Worm (Caenorhabditis elegans) whole organism, L1 larva: ENCODE measurements around the gene msp-3.

Source experiments
- Y116A8C.19 ChIP-seq: sonication (generic microtip); optimal IDR thresholded peaks from 2 replicates; lab custom pipeline; 2016; ENCODE audit warnings: missing compliant biosample characterization, missing genetic modification characterization, borderline replicate concordance
- aha-1 ChIP-seq: fragments of 150-350 bp; optimal IDR thresholded peaks from 2 replicates; lab custom pipeline; 2014; ENCODE audit warnings: missing biosample characterization, missing genetic modification characterization
- aly-2 ChIP-seq: fragments of 150-350 bp; optimal IDR thresholded peaks from 2 replicates; lab custom pipeline; 2014; ENCODE audit warnings: missing biosample characterization, missing genetic modification characterization
- egl-27 ChIP-seq, 2 experiments: fragments of 150-350 bp in 1 of 2; sonication (generic microtip); optimal IDR thresholded peaks; 3 replicates each; lab custom pipeline; 2017 to 2018; ENCODE audit warnings: missing biosample characterization in 2 of 2, missing genetic modification characterization in 2 of 2, missing genetic modification reagents in 2 of 2
- elt-2 ChIP-seq: sonication (generic microtip); optimal IDR thresholded peaks from 2 replicates; lab custom pipeline; 2016; ENCODE audit warnings: missing genetic modification characterization, mild to moderate bottlenecking, inconsistent platforms, missing compliant biosample characterization, missing genetic modification reagents
- fkh-10 ChIP-seq: sonication (generic microtip); optimal IDR thresholded peaks from 2 replicates; lab custom pipeline; 2017; ENCODE audit warnings: missing biosample characterization, missing genetic modification reagents, missing genetic modification characterization
- lin-13 ChIP-seq: fragments of 150-350 bp; optimal IDR thresholded peaks from 2 replicates; lab custom pipeline; 2014; ENCODE audit warnings: missing biosample characterization, missing genetic modification reagents, missing genetic modification characterization
- lin-39 ChIP-seq: fragments of 150-350 bp; optimal IDR thresholded peaks from 2 replicates; lab custom pipeline; 2014; ENCODE audit warnings: missing biosample characterization, missing genetic modification reagents, missing genetic modification characterization
- mep-1 ChIP-seq: fragments of 150-350 bp; optimal IDR thresholded peaks from 2 replicates; lab custom pipeline; 2014; ENCODE audit warnings: missing biosample characterization, missing genetic modification characterization
- skn-1 ChIP-seq: fragments of 150-350 bp; optimal IDR thresholded peaks from 2 replicates; lab custom pipeline; 2014; ENCODE audit warnings: missing biosample characterization, missing genetic modification characterization
- snpc-4 ChIP-seq: fragments of 150-350 bp; optimal IDR thresholded peaks from 2 replicates; lab custom pipeline; 2014; ENCODE audit warnings: missing biosample characterization, missing genetic modification characterization
- sptf-1 ChIP-seq: fragments of 150-350 bp; optimal IDR thresholded peaks from 2 replicates; lab custom pipeline; 2014; ENCODE audit warnings: missing biosample characterization, missing genetic modification characterization
- unc-62 ChIP-seq: fragments of 150-350 bp; optimal IDR thresholded peaks from 2 replicates; lab custom pipeline; 2014; ENCODE audit warnings: missing biosample characterization, missing genetic modification reagents, missing genetic modification characterization
- ztf-11 ChIP-seq, 2 experiments: sonication (generic microtip); optimal IDR thresholded peaks; 2 replicates each; lab custom pipeline; 2016 to 2017; ENCODE audit warnings: missing genetic modification characterization in 2 of 2, missing biosample characterization in 1 of 2, missing compliant biosample characterization in 1 of 2

DNA sequence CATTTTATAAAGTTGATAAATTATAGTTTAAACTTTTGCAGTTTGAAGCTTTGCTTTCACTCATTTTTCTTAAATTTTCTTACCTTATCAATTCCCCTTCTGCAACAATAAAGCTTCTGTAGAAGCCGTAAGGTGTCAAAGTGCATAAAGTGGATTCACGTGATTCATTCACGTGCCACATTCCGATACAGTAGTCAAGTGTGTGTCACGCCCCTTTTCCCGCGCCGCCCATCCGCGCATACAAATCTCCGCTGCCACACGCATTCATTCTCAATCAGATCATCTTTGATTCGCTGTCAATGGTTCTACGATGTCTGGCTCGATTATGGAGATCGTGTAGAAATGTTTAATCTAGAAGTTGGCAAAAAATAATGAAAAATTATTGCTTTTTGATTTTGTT, 39.0 kb downstream of the msp-3 start:
- TF ChIP-seq elt-2 (tag; lab: Kevin White, UChicago) (no peak), egl-27 (tag; optimal IDR thresholded peaks at IDR 0.05; lab: Kevin White, UChicago) (no peak), snpc-4 (tag; lab: Kevin White, UChicago) (no peak), unc-62 (GFP tag; lab: Kevin White, UChicago) (no peak), Y116A8C.19 (no peak), skn-1 (tag; lab: Kevin White, UChicago) (no peak), fkh-10 (no peak), aha-1 (tag; lab: Kevin White, UChicago) (no peak), lin-13 (GFP tag; lab: Kevin White, UChicago) (no peak), sptf-1 (no peak), ztf-11 (tag; optimal IDR thresholded peaks at IDR 0.05; lab: Kevin White, UChicago) (no peak), mep-1 (no peak), lin-39 (tag; lab: Kevin White, UChicago) (no peak), aly-2 (tag; lab: Kevin White, UChicago) (no peak)
